Worm (Caenorhabditis elegans) whole organism, L1 larva: Measurements from ENCODE around the gene ric-3.

Experiments used
- C04F5.9 ChIP-seq: sonication (generic microtip); optimal IDR thresholded peaks from 2 replicates; lab custom pipeline; 2016; ENCODE audit warnings: missing genetic modification characterization, missing compliant biosample characterization
- C16A3.4 ChIP-seq: fragments of 150-350 bp; optimal IDR thresholded peaks from 2 replicates; lab custom pipeline; 2014; ENCODE audit warnings: missing biosample characterization, missing genetic modification characterization
- C34B4.2 ChIP-seq: sonication (generic microtip); optimal IDR thresholded peaks from 2 replicates; lab custom pipeline; 2017; ENCODE audit warnings: mild to moderate bottlenecking, missing genetic modification characterization, missing compliant biosample characterization
- alr-1 ChIP-seq: fragments of 200-800 bp; sonication (Bioruptor generic); optimal IDR thresholded peaks from 2 replicates; lab custom pipeline; 2018; ENCODE audit warnings: borderline replicate concordance, mild to moderate bottlenecking, missing genetic modification characterization, missing compliant biosample characterization
- ama-1 ChIP-seq: fragments of 150-350 bp; optimal IDR thresholded peaks from 2 replicates; lab custom pipeline; 2014
- blmp-1 ChIP-seq: fragments of 150-350 bp; optimal IDR thresholded peaks from 2 replicates; lab custom pipeline; 2014; ENCODE audit warnings: missing biosample characterization, missing genetic modification characterization
- ceh-63 ChIP-seq: fragments of 200-800 bp; sonication (Bioruptor generic); optimal IDR thresholded peaks from 2 replicates; lab custom pipeline; 2018; ENCODE audit warnings: mild to moderate bottlenecking, missing genetic modification characterization, missing compliant biosample characterization
- ceh-90 ChIP-seq: sonication (generic microtip); optimal IDR thresholded peaks from 2 replicates; lab custom pipeline; 2016; ENCODE audit warnings: missing genetic modification characterization, missing compliant biosample characterization
- dpl-1 ChIP-seq, 3 experiments: fragments of 150-350 bp in 2 of 3; sonication (generic microtip) in 1 of 3; optimal IDR thresholded peaks; 2 replicates each; lab custom pipeline; 2014 to 2017; ENCODE audit warnings: missing biosample characterization in 3 of 3, missing genetic modification characterization in 3 of 3, missing genetic modification reagents in 3 of 3
- dsc-1 ChIP-seq: sonication (generic microtip); optimal IDR thresholded peaks from 2 replicates; lab custom pipeline; 2016; ENCODE audit warnings: mild to moderate bottlenecking, missing genetic modification characterization, missing compliant biosample characterization
- efl-1 ChIP-seq, 4 experiments: fragments of 150-350 bp; optimal IDR thresholded peaks in 3 of 4; peaks in 1 of 4; 1 replicate in 1 of 4; 2 replicates in 3 of 4; lab custom pipeline; 2014; ENCODE audit warnings: missing biosample characterization in 2 of 4, missing genetic modification characterization in 2 of 4, missing genetic modification reagents in 2 of 4
- egl-13 ChIP-seq: sonication (generic microtip); optimal IDR thresholded peaks from 2 replicates; lab custom pipeline; 2016; ENCODE audit warnings: missing genotype, missing genetic modification reagents, missing genetic modification characterization, missing compliant biosample characterization
- elt-2 ChIP-seq: sonication (generic microtip); optimal IDR thresholded peaks from 2 replicates; lab custom pipeline; 2016; ENCODE audit warnings: missing genetic modification characterization, mild to moderate bottlenecking, inconsistent platforms, missing compliant biosample characterization, missing genetic modification reagents
- elt-3 ChIP-seq, 6 experiments: fragments of 150-350 bp in 1 of 6; sonication (generic microtip); optimal IDR thresholded peaks; 2 replicates each; lab custom pipeline; 2017 to 2018; ENCODE audit warnings: missing biosample characterization in 6 of 6, missing genetic modification characterization in 6 of 6, inconsistent platforms in 1 of 6
- fkh-4 ChIP-seq: sonication (generic microtip); optimal IDR thresholded peaks from 2 replicates; lab custom pipeline; 2016; ENCODE audit warnings: missing compliant biosample characterization, missing genetic modification characterization, borderline replicate concordance
- fkh-8 ChIP-seq: sonication (generic microtip); optimal IDR thresholded peaks from 2 replicates; lab custom pipeline; 2016; ENCODE audit warnings: mild to moderate bottlenecking, missing genetic modification characterization, missing compliant biosample characterization
- grh-1 ChIP-seq: fragments of 200-800 bp; sonication (Bioruptor generic); IDR thresholded peaks from 2 replicates; pipeline ENCODE4 v1.3.6; 2022; ENCODE audit warnings: missing genetic modification reagents, missing genetic modification characterization, missing compliant biosample characterization
- hlh-17 ChIP-seq: fragments of 200-800 bp; sonication (Bioruptor generic); optimal IDR thresholded peaks from 2 replicates; lab custom pipeline; 2018; ENCODE audit warnings: missing genetic modification characterization, mild to moderate bottlenecking, missing compliant biosample characterization, moderate library complexity, borderline replicate concordance
- hpl-2 ChIP-seq: fragments of 150-350 bp; optimal IDR thresholded peaks from 2 replicates; lab custom pipeline; 2014; ENCODE audit warnings: missing biosample characterization, missing genetic modification reagents, missing genetic modification characterization
- irx-1 ChIP-seq: sonication (generic microtip); optimal IDR thresholded peaks from 2 replicates; lab custom pipeline; 2016; ENCODE audit warnings: missing genetic modification characterization, missing compliant biosample characterization
- isw-1 ChIP-seq: fragments of 200-800 bp; sonication (Bioruptor generic); IDR thresholded peaks from 2 replicates; pipeline ENCODE4 v1.3.6; 2022; ENCODE audit warnings: missing genetic modification characterization, missing compliant biosample characterization
- jun-1 ChIP-seq: fragments of 150-350 bp; optimal IDR thresholded peaks from 2 replicates; lab custom pipeline; 2014; ENCODE audit warnings: missing biosample characterization, missing genetic modification reagents, missing genetic modification characterization
- lin-35 ChIP-seq, 2 experiments: fragments of 150-350 bp; optimal IDR thresholded peaks; 2 replicates each; lab custom pipeline; 2014; ENCODE audit warnings: missing biosample characterization in 2 of 2, missing genetic modification characterization in 2 of 2, missing genetic modification reagents in 2 of 2
- lin-39 ChIP-seq: fragments of 150-350 bp; optimal IDR thresholded peaks from 2 replicates; lab custom pipeline; 2014; ENCODE audit warnings: missing biosample characterization, missing genetic modification reagents, missing genetic modification characterization
- lir-3 ChIP-seq: sonication (generic microtip); optimal IDR thresholded peaks from 2 replicates; lab custom pipeline; 2016; ENCODE audit warnings: mild to moderate bottlenecking, missing genetic modification characterization, moderate library complexity, missing compliant biosample characterization; ENCODE audit not compliant: poor library complexity
- lsy-2 ChIP-seq, 2 experiments: fragments of 150-350 bp; optimal IDR thresholded peaks; 2 replicates each; lab custom pipeline; 2014; ENCODE audit warnings: missing biosample characterization in 2 of 2, missing genetic modification characterization in 2 of 2
- mab-9 ChIP-seq: fragments of 200-800 bp; sonication (Bioruptor generic); IDR thresholded peaks from 2 replicates; pipeline ENCODE4 v1.3.6; 2022; ENCODE audit warnings: missing genetic modification reagents, missing genetic modification characterization, missing compliant biosample characterization
- mdl-1 ChIP-seq, 2 experiments: fragments of 150-350 bp; optimal IDR thresholded peaks; 2 replicates each; lab custom pipeline; 2014 to 2017; ENCODE audit warnings: missing biosample characterization in 2 of 2, missing genetic modification characterization in 2 of 2, inconsistent platforms in 1 of 2
- mep-1 ChIP-seq: fragments of 150-350 bp; optimal IDR thresholded peaks from 2 replicates; lab custom pipeline; 2014; ENCODE audit warnings: missing biosample characterization, missing genetic modification characterization
- nhr-19 ChIP-seq: fragments of 200-800 bp; sonication (Bioruptor generic); conservative IDR thresholded peaks from 2 replicates; pipeline ENCODE4 v1.3.6; 2022; ENCODE audit warnings: missing genetic modification characterization, missing compliant biosample characterization
- nhr-20 ChIP-seq: sonication (generic microtip); optimal IDR thresholded peaks from 2 replicates; lab custom pipeline; 2016; ENCODE audit warnings: mild to moderate bottlenecking, missing genetic modification characterization, missing compliant biosample characterization
- nhr-237 ChIP-seq: fragments of 150-350 bp; optimal IDR thresholded peaks from 2 replicates; lab custom pipeline; 2014; ENCODE audit warnings: missing biosample characterization, missing genetic modification characterization
- nhr-47 ChIP-seq: sonication (generic microtip); optimal IDR thresholded peaks from 2 replicates; lab custom pipeline; 2016; ENCODE audit warnings: mild to moderate bottlenecking, missing genetic modification characterization, moderate library complexity, missing compliant biosample characterization
- nhr-90 ChIP-seq: sonication (generic microtip); optimal IDR thresholded peaks from 2 replicates; lab custom pipeline; 2016; ENCODE audit warnings: mild to moderate bottlenecking, missing genetic modification characterization, missing compliant biosample characterization; ENCODE audit not compliant: poor library complexity
- pag-3 ChIP-seq: sonication (generic microtip); optimal IDR thresholded peaks from 2 replicates; lab custom pipeline; 2017; ENCODE audit warnings: missing genetic modification characterization, mild to moderate bottlenecking, missing compliant biosample characterization, antibody characterized with exemption, borderline replicate concordance; ENCODE audit not compliant: insufficient read depth
- pax-3 ChIP-seq: fragments of 200-800 bp; sonication (Bioruptor generic); optimal IDR thresholded peaks from 2 replicates; lab custom pipeline; 2018; ENCODE audit warnings: mild to moderate bottlenecking, missing genetic modification characterization, moderate library complexity, missing compliant biosample characterization
- pqm-1 ChIP-seq: sonication (generic microtip); optimal IDR thresholded peaks from 3 replicates; lab custom pipeline; 2017; ENCODE audit warnings: missing biosample characterization, missing genetic modification characterization
- rnt-1 ChIP-seq: sonication (generic microtip); optimal IDR thresholded peaks from 2 replicates; lab custom pipeline; 2016; ENCODE audit warnings: mild to moderate bottlenecking, missing genetic modification characterization, moderate library complexity, missing compliant biosample characterization
- skn-1 ChIP-seq: fragments of 150-350 bp; optimal IDR thresholded peaks from 2 replicates; lab custom pipeline; 2014; ENCODE audit warnings: missing biosample characterization, missing genetic modification characterization
- sptf-1 ChIP-seq: fragments of 150-350 bp; optimal IDR thresholded peaks from 2 replicates; lab custom pipeline; 2014; ENCODE audit warnings: missing biosample characterization, missing genetic modification characterization
- tbx-2 ChIP-seq: sonication (generic microtip); optimal IDR thresholded peaks from 2 replicates; lab custom pipeline; 2016; ENCODE audit warnings: missing genetic modification characterization, missing compliant biosample characterization
- tlp-1 ChIP-seq: fragments of 150-350 bp; optimal IDR thresholded peaks from 2 replicates; lab custom pipeline; 2014; ENCODE audit warnings: missing biosample characterization, missing genetic modification characterization
- unc-130 ChIP-seq: fragments of 150-350 bp; optimal IDR thresholded peaks from 2 replicates; lab custom pipeline; 2017; ENCODE audit warnings: missing biosample characterization, missing genetic modification characterization, inconsistent platforms
- vab-15 ChIP-seq: sonication (generic microtip); optimal IDR thresholded peaks from 2 replicates; lab custom pipeline; 2017; ENCODE audit warnings: missing genotype, mild to moderate bottlenecking, missing genetic modification characterization, missing compliant biosample characterization
- xbp-1 ChIP-seq: sonication (generic microtip); optimal IDR thresholded peaks from 2 replicates; lab custom pipeline; 2016; ENCODE audit warnings: missing genetic modification characterization, missing compliant biosample characterization
- zag-1 ChIP-seq: fragments of 150-350 bp; optimal IDR thresholded peaks from 2 replicates; lab custom pipeline; 2014; ENCODE audit warnings: missing biosample characterization, missing genetic modification characterization
- ztf-4 ChIP-seq: fragments of 150-350 bp; optimal IDR thresholded peaks from 2 replicates; lab custom pipeline; 2014; ENCODE audit warnings: missing biosample characterization, missing genetic modification characterization

The ric-3 gene

ce11 chrIV:7844333-7844973, 26.4 kb downstream of the ric-3 start (continued):
- TF ChIP-seq lin-35 (GFP tag; optimal IDR thresholded peaks at IDR 0.05; lab: Kevin White, UChicago) (peak in 1 of 2 experiments; percentile 42), lin-39 (tag; lab: Kevin White, UChicago) (no peak), mep-1 (tag; lab: Kevin White, UChicago) (no peak), elt-2 (tag; lab: Kevin White, UChicago) (peak; percentile 86), nhr-19 (GFP tag; lab: Robert Waterston, UW) (no peak), fkh-4 (tag; lab: Kevin White, UChicago) (no peak), vab-15 (tag; lab: Kevin White, UChicago) (no peak)

ce11 chrIV:7845585-7845984, 27.5 kb downstream of the ric-3 start:
- peak in 3 of 6 experiments; percentile 22 to 31 (median 31) for TF ChIP-seq elt-3 (tag; optimal IDR thresholded peaks at IDR 0.05; lab: Kevin White, UChicago)
- TF ChIP-seq egl-13 (tag; lab: Kevin White, UChicago), result peak; percentile 66
- no peak for TF ChIP-seq lir-3 (tag; lab: Kevin White, UChicago)
- TF ChIP-seq rnt-1, result peak; percentile 67
- no peak for TF ChIP-seq pqm-1 (tag; lab: Kevin White, UChicago)
- TF ChIP-seq hlh-17 (GFP tag; lab: Kevin White, UChicago), result no peak
- TF ChIP-seq irx-1 (tag; lab: Kevin White, UChicago), result peak; percentile 70
- TF ChIP-seq C34B4.2 (tag; lab: Kevin White, UChicago), result no peak
- TF ChIP-seq fkh-8 (tag; lab: Kevin White, UChicago), result peak; percentile 85
- peak; percentile 62 to 66 for TF ChIP-seq lsy-2 (tag; optimal IDR thresholded peaks at IDR 0.05; lab: Kevin White, UChicago)
- no peak for TF ChIP-seq alr-1 (tag; lab: Kevin White, UChicago)
- TF ChIP-seq hpl-2 (GFP tag; lab: Kevin White, UChicago), result no peak
- TF ChIP-seq skn-1, result peak; percentile 76
- TF ChIP-seq xbp-1, result peak; percentile 63
- TF ChIP-seq mab-9, result peak; percentile 56
- no peak for TF ChIP-seq fkh-4 (tag; lab: Kevin White, UChicago)
- TF ChIP-seq ztf-4 (tag; lab: Kevin White, UChicago), result peak; percentile 61
- peak; percentile 19 for TF ChIP-seq jun-1 (tag; lab: Kevin White, UChicago)
- TF ChIP-seq mep-1 (tag; lab: Kevin White, UChicago), result peak; percentile 65
- no peak for TF ChIP-seq ceh-90 (tag; lab: Kevin White, UChicago)
- no peak for TF ChIP-seq zag-1
- TF ChIP-seq lin-39 (tag; lab: Kevin White, UChicago), result no peak
- no peak for TF ChIP-seq tlp-1 (tag; lab: Kevin White, UChicago)
- peak; percentile 39 to 54 (median 52) for TF ChIP-seq dpl-1 (GFP tag; optimal IDR thresholded peaks at IDR 0.05; lab: Kevin White, UChicago)
- TF ChIP-seq ceh-63, result no peak
- TF ChIP-seq sptf-1 (tag; lab: Kevin White, UChicago), result no peak
- TF ChIP-seq nhr-47 (tag; lab: Kevin White, UChicago), result peak; percentile 82
- peak; percentile 1 for TF ChIP-seq C04F5.9 (tag; lab: Kevin White, UChicago)
- peak; percentile 76 for TF ChIP-seq tbx-2
- peak; percentile 54 for TF ChIP-seq dsc-1 (tag; lab: Kevin White, UChicago)
- peak; percentile 78 for TF ChIP-seq nhr-20 (tag; lab: Kevin White, UChicago)
- peak; percentile 62 to 67 for TF ChIP-seq efl-1 (optimal IDR thresholded peaks at IDR 0.05; lab: Kevin White, UChicago)
- TF ChIP-seq efl-1 (GFP tag; optimal IDR thresholded peaks at IDR 0.05 in 1 of 2; lab: Kevin White, UChicago), result peak; percentile 38 to 93
- TF ChIP-seq isw-1 (GFP tag; lab: Robert Waterston, UW), result peak; percentile 43
- peak; percentile 30 for TF ChIP-seq elt-2 (tag; lab: Kevin White, UChicago)
- peak; percentile 69 to 74 for TF ChIP-seq lin-35 (GFP tag; optimal IDR thresholded peaks at IDR 0.05; lab: Kevin White, UChicago)
- TF ChIP-seq mdl-1 (tag; optimal IDR thresholded peaks at IDR 0.05; lab: Kevin White, UChicago), result peak in 1 of 2 experiments; percentile 81
- TF ChIP-seq grh-1 (GFP tag; lab: Robert Waterston, UW), result peak; percentile 40
- TF ChIP-seq pag-3 (tag; lab: Kevin White, UChicago), result no peak
- peak; percentile 46 for TF ChIP-seq pax-3 (tag; lab: Kevin White, UChicago)
- TF ChIP-seq blmp-1 (tag; lab: Kevin White, UChicago), result peak; percentile 6
- TF ChIP-seq ama-1 (lab: Kevin White, UChicago), result no peak
- no peak for TF ChIP-seq C16A3.4 (tag; lab: Kevin White, UChicago)
- no peak for TF ChIP-seq unc-130 (tag; lab: Kevin White, UChicago)
- peak; percentile 67 for TF ChIP-seq nhr-90 (tag; lab: Kevin White, UChicago)
- no peak for TF ChIP-seq nhr-237 (tag; lab: Kevin White, UChicago)
